Worm (Caenorhabditis elegans): Measurements from ENCODE around the gene srv-6.

Gene srv-6

DNA sequence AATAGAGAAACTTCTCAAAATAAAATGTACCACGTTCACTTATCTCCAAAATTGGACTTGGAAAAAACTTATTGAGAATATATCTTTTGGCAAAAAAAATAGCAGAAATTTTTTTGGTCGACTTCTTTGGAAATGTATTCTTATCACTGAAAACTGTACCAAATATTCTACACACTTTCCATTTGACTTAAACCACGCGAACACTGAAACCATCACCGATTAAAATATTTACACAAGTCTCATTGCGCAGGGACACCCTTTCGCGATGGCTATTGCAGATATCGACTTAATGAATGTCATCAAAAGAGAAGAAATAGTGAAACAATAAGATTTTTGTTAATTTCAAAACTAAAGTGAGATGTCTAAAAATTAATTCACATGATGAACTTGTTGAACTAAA lies 48.4 kb upstream of the srv-6 start (continued):
- peak; percentile 31 for TF ChIP-seq pha-4 (tag; optimal IDR thresholded peaks at IDR 0.05)
- TF ChIP-seq F33H1.4 (GFP tag; IDR thresholded peaks at IDR 0.05) = no peak
- TF ChIP-seq egrh-3 (GFP tag; IDR thresholded peaks at IDR 0.05) = no peak
- TF ChIP-seq ama-1 (optimal IDR thresholded peaks at IDR 0.05) = no peak
- peak in 1 of 2 experiments; percentile 37 for TF ChIP-seq ama-1 (GFP tag; optimal IDR thresholded peaks at IDR 0.05)
- peak in 1 of 3 experiments; percentile 94 for TF ChIP-seq lin-35 (GFP tag; optimal IDR thresholded peaks at IDR 0.05)
- peak; percentile 55 for TF ChIP-seq tbp1 (GFP tag; optimal IDR thresholded peaks at IDR 0.05)
- TF ChIP-seq ztf-6 (GFP tag; IDR thresholded peaks at IDR 0.05) = no peak
- peak; percentile 11; the same call in 1 of the 2 replicates for TF ChIP-seq dox-1 (GFP tag; IDR thresholded peaks at IDR 0.05)
- peak; percentile 75 for TF ChIP-seq tlf-1 (GFP tag; optimal IDR thresholded peaks at IDR 0.05)
- TF ChIP-seq B0261.1 (tag; optimal IDR thresholded peaks at IDR 0.05) = no peak
- TF ChIP-seq akir-1 (GFP tag; optimal IDR thresholded peaks at IDR 0.05) = peak; percentile 37
- no peak for TF ChIP-seq hlh-12 (tag; optimal IDR thresholded peaks at IDR 0.05)
- TF ChIP-seq zim-3 (tag; optimal IDR thresholded peaks at IDR 0.05) = no peak
- TF ChIP-seq nfyb-1 (GFP tag; IDR thresholded peaks at IDR 0.05) = peak; percentile 11; the same call in 1 of the 2 replicates
- peak; percentile 83 for TF ChIP-seq gei-17 (GFP tag; optimal IDR thresholded peaks at IDR 0.05)
- 0 out of 2 replicates have a peak, but pooled peaks have one; percentile 9 for TF ChIP-seq lin-26 (GFP tag; IDR thresholded peaks at IDR 0.05)
- TF ChIP-seq B0035.1 (tag; optimal IDR thresholded peaks at IDR 0.05) = no peak

DNA sequence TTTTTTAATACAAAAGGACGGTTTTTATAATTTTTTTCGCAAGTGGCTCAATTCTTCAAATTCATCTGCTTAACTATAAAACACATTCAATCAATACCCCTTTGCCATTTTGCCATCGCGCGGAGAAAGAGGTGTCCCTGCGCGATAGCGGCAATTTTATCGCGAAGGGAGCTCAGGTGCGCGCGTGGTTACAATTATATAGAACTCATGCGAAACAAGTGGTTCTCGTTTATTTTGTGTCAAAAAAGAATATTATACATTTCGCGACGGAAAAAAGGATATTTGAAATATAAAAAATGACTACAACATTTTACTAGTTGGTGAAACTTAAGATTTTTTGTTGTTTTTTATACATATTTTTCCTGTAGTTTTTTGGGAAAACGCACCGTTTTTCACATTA lies 47.7 kb upstream of the srv-6 start:
- TF ChIP-seq pbrm-1 (GFP tag; IDR thresholded peaks at IDR 0.05) (peak; percentile 97), lsy-27 (tag; optimal IDR thresholded peaks at IDR 0.05; ENCODE audit: borderline replicate concordance, insufficient read depth) (peak; percentile 34), ceh-79 (tag; optimal IDR thresholded peaks at IDR 0.05) (peak; percentile 57), lin-35 (GFP tag; optimal IDR thresholded peaks at IDR 0.05) (peak in 2 of 3 experiments; percentile 80 to 99), lin-40 (tag; optimal IDR thresholded peaks at IDR 0.05) (peak; percentile 100), hlh-26 (GFP tag; conservative IDR thresholded peaks at IDR 0.05) (no peak), nhr-90 (tag; optimal IDR thresholded peaks at IDR 0.05) (peak; percentile 91), C17E4.6 (GFP tag; IDR thresholded peaks at IDR 0.05) (peak; percentile 95), K12H6.12 (tag; optimal IDR thresholded peaks at IDR 0.05) (peak; percentile 98), Y67H2A.10 (GFP tag; conservative IDR thresholded peaks at IDR 0.05) (0 out of 2 replicates have a peak, but pooled peaks have one; percentile 34), ceh-58 (GFP tag; IDR thresholded peaks at IDR 0.05) (no peak), mcd-1 (GFP tag; IDR thresholded peaks at IDR 0.05) (peak; percentile 92), F52B5.7 (tag; optimal IDR thresholded peaks at IDR 0.05) (peak; percentile 96), ztf-6 (GFP tag; IDR thresholded peaks at IDR 0.05) (peak; percentile 96), snpc-4 (GFP tag; optimal IDR thresholded peaks at IDR 0.05) (peak; percentile 71), snpc-4 (tag; optimal IDR thresholded peaks at IDR 0.05) (peak; percentile 81 to 89 (median 86)), ets-4 (GFP tag; optimal IDR thresholded peaks at IDR 0.05) (peak; percentile 90), Y53G8AR.9 (GFP tag; conservative IDR thresholded peaks at IDR 0.05) (peak; percentile 99), F33H1.4 (GFP tag; IDR thresholded peaks at IDR 0.05) (peak; percentile 36; the same call in 1 of the 2 replicates), F57C9.4 (tag; optimal IDR thresholded peaks at IDR 0.05) (peak; percentile 68), zim-3 (tag; optimal IDR thresholded peaks at IDR 0.05) (peak; percentile 71), attf-6 (GFP tag; IDR thresholded peaks at IDR 0.05) (no peak), B0019.2 (GFP tag; conservative IDR thresholded peaks at IDR 0.05) (no peak), T07F8.4 (tag; optimal IDR thresholded peaks at IDR 0.05) (peak; percentile 95), lir-1 (GFP tag; conservative IDR thresholded peaks at IDR 0.05) (peak; percentile 96), xnd-1 (tag; optimal IDR thresholded peaks at IDR 0.05) (no peak), ceh-91 (GFP tag; IDR thresholded peaks at IDR 0.05) (peak; percentile 22; the same call in 1 of the 2 replicates), somi-1 (GFP tag; optimal IDR thresholded peaks at IDR 0.05) (peak; percentile 96), nfyb-1 (GFP tag; IDR thresholded peaks at IDR 0.05) (peak; percentile 98), D2030.7 (GFP tag; IDR thresholded peaks at IDR 0.05) (no peak), snpc-1.1 (tag; optimal IDR thresholded peaks at IDR 0.05; ENCODE audit: insufficient read depth) (no peak), athp-1 (tag; optimal IDR thresholded peaks at IDR 0.05) (peak; percentile 68), F49E8.2 (tag; optimal IDR thresholded peaks at IDR 0.05; ENCODE audit: insufficient read depth) (peak; percentile 6), egrh-3 (GFP tag; IDR thresholded peaks at IDR 0.05) (no peak), pha-4 (tag; optimal IDR thresholded peaks at IDR 0.05) (peak; percentile 78), hlh-12 (tag; optimal IDR thresholded peaks at IDR 0.05) (no peak)
